Worm (Caenorhabditis elegans) whole organism, young adult: ENCODE data around the gene srv-4.

Source experiments
- K12H6.12 ChIP-seq: fragments of 200-800 bp; sonication (Bioruptor generic); optimal IDR thresholded peaks from 2 replicates; lab custom pipeline; 2018; ENCODE audit warnings: mild to moderate bottlenecking, missing genetic modification characterization, missing compliant biosample characterization
- attf-3 ChIP-seq: fragments of 200-800 bp; sonication (Bioruptor generic); conservative IDR thresholded peaks from 2 replicates; pipeline ENCODE4 v1.3.6; 2022; ENCODE audit warnings: missing genetic modification reagents, missing genetic modification characterization, missing compliant biosample characterization
- attf-5 ChIP-seq: fragments of 200-800 bp; sonication (Bioruptor generic); optimal IDR thresholded peaks from 2 replicates; lab custom pipeline; 2018; ENCODE audit warnings: mild to moderate bottlenecking, missing genetic modification characterization, missing compliant biosample characterization
- snpc-4 ChIP-seq, 5 experiments: fragments of 150-350 bp in 1 of 5; sonication (generic microtip) in 4 of 5; optimal IDR thresholded peaks; 2 replicates each; lab custom pipeline; 2014 to 2018; ENCODE audit warnings: missing genetic modification characterization in 5 of 5, missing biosample characterization in 3 of 5, antibody characterized with exemption in 2 of 5, mild to moderate bottlenecking in 2 of 5, missing compliant biosample characterization in 2 of 5, missing genotype in 2 of 5, moderate library complexity in 2 of 5, missing genetic modification reagents in 1 of 5
- tbx-9 ChIP-seq: sonication (generic microtip); optimal IDR thresholded peaks from 2 replicates; lab custom pipeline; 2016; ENCODE audit warnings: borderline replicate concordance, missing genetic modification characterization, inconsistent platforms, missing compliant biosample characterization
- unc-62 ChIP-seq: fragments of 150-350 bp; optimal IDR thresholded peaks from 2 replicates; lab custom pipeline; 2014; ENCODE audit warnings: missing biosample characterization, missing genetic modification reagents, missing genetic modification characterization

ce11 chrIV:4265951-4266350, 22.3 kb downstream of the srv-4 start:
- TF ChIP-seq attf-3 (GFP tag; lab: Robert Waterston, UW) (no peak), unc-62 (GFP tag; lab: Kevin White, UChicago) (no peak), attf-5 (GFP tag; lab: Kevin White, UChicago) (no peak), snpc-4 (GFP tag; optimal IDR thresholded peaks at IDR 0.05; lab: Kevin White, UChicago) (peak; percentile 33), snpc-4 (tag; optimal IDR thresholded peaks at IDR 0.05; lab: Kevin White, UChicago) (peak in 2 of 4 experiments; percentile 8 to 83), tbx-9 (no peak), K12H6.12 (tag; lab: Kevin White, UChicago) (no peak)
